Worm (Caenorhabditis elegans) whole organism, mixed stage, embryonic: ENCODE results near the gene yif-1.

Experiments used
- elt-1 ChIP-seq: sonication (generic microtip); optimal IDR thresholded peaks from 2 replicates; lab custom pipeline; 2017; ENCODE audit warnings: missing genetic modification characterization, mild to moderate bottlenecking, missing compliant biosample characterization, antibody characterized with exemption, moderate library complexity, borderline replicate concordance; ENCODE audit not compliant: insufficient read depth
- nhr-28 ChIP-seq: fragments of 150-350 bp; optimal IDR thresholded peaks from 2 replicates; lab custom pipeline; 2014; ENCODE audit warnings: missing biosample characterization, missing genetic modification characterization

ce11 chrV:10081636-10082035, 26.9 kb upstream of the yif-1 start, which contains the start of gene nhr-205:
- no peak for TF ChIP-seq elt-1
- no peak for TF ChIP-seq nhr-28 (tag; lab: Kevin White, UChicago)
